Worm (Caenorhabditis elegans): Measurements from ENCODE around the gene prx-13.

DNA sequence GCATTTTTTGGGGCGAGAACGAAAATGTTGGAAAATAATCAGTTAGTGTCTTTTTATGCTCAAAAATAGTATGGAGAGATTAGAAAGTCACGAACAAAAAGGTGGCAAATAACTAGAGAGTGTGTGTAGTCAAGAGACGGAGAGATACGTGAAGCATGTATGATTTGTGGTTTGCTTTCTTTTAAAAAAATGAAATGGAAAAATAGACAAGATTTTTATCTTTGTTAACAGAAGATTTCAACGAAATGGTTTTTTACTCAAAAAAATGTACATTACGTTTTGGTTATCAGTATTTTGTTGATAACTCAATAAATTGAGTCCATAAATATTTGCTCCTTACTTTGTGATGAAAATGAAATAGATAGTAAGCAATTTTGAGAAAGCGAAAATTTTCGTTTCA is 43.6 kb downstream of the prx-13 start, which contains the start of gene dhs-7:
- TF ChIP-seq R02D3.7 (tag; optimal IDR thresholded peaks at IDR 0.05) (no peak), elt-1 (tag; optimal IDR thresholded peaks at IDR 0.05) (no peak)

All from whole organism, L3 larva.